Worm (Caenorhabditis elegans) whole organism, L4/young adult: ENCODE measurements around the gene mdh-1.

Experiments used
- W03F9.2 ChIP-seq: fragments of 150-350 bp; optimal IDR thresholded peaks from 2 replicates; lab custom pipeline; 2014; ENCODE audit warnings: missing biosample characterization, missing genetic modification characterization
- dao-5 ChIP-seq: sonication (generic microtip); optimal IDR thresholded peaks from 2 replicates; lab custom pipeline; 2016; ENCODE audit warnings: missing genotype, missing genetic modification characterization, moderate library complexity, missing compliant biosample characterization
- him-1 ChIP-seq: sonication (generic microtip); optimal IDR thresholded peaks from 2 replicates; lab custom pipeline; 2016; ENCODE audit warnings: missing genotype, missing genetic modification reagents, missing genetic modification characterization, missing compliant biosample characterization

ce11 chrV:6498903-6499302 is 17.4 kb downstream of the mdh-1 start, which contains the start of gene W01A11.1:
- TF ChIP-seq him-1 = no peak
- TF ChIP-seq W03F9.2 (tag; lab: Kevin White, UChicago) = no peak
- no peak for TF ChIP-seq dao-5 (tag; lab: Kevin White, UChicago)
